Worm (Caenorhabditis elegans): ENCODE measurements around the gene ril-2.

- TF ChIP-seq pha-4 (tag; optimal IDR thresholded peaks at IDR 0.05) (no peak), rnt-1 (tag; optimal IDR thresholded peaks at IDR 0.05) (no peak), ets-4 (tag; optimal IDR thresholded peaks at IDR 0.05) (no peak), ceh-24 (tag; optimal IDR thresholded peaks at IDR 0.05) (no peak), hlh-6 (tag; optimal IDR thresholded peaks at IDR 0.05) (no peak), pqm-1 (tag; optimal IDR thresholded peaks at IDR 0.05) (no peak), elt-2 (tag; optimal IDR thresholded peaks at IDR 0.05) (no peak), unc-55 (GFP tag; optimal IDR thresholded peaks at IDR 0.05) (no peak)
Observed at ce11 chrV:12548830-12549229, 50.1 kb downstream of the ril-2 start.
